Fruit fly (Drosophila melanogaster) whole organism, embryonic: ENCODE data around the gene ck.

ENCODE experiments used
- Bteb2 ChIP-seq: fragments of 200-800 bp; sonication (Bioruptor generic); optimal IDR thresholded peaks from 2 replicates; lab custom pipeline; 2016; ENCODE audit warnings: missing biosample characterization, missing genetic modification characterization
- C15 ChIP-seq: fragments of 200-800 bp; sonication (Bioruptor generic); IDR thresholded peaks from 3 replicates; pipeline ENCODE4 v1.3.6; 2022; ENCODE audit warnings: missing biosample characterization, missing genetic modification characterization
- CG10979 ChIP-seq: fragments of 200-800 bp; sonication (Bioruptor generic); optimal IDR thresholded peaks from 2 replicates; lab custom pipeline; 2018; ENCODE audit warnings: missing biosample characterization, mild to moderate bottlenecking, missing genetic modification characterization, moderate library complexity
- CG11093 ChIP-seq: fragments of 200-800 bp; sonication (Bioruptor generic); IDR thresholded peaks from 3 replicates; pipeline ENCODE4 v1.3.6; 2022; ENCODE audit warnings: missing biosample characterization, missing genetic modification characterization
- CG11560 ChIP-seq: fragments of 200-800 bp; sonication (Bioruptor generic); IDR thresholded peaks from 3 replicates; pipeline ENCODE4 v1.3.6; 2022; ENCODE audit warnings: missing biosample characterization, missing genetic modification characterization
- CG11695 ChIP-seq: fragments of 200-800 bp; sonication (Bioruptor generic); IDR thresholded peaks from 3 replicates; pipeline ENCODE4 v1.3.6; 2022; ENCODE audit warnings: missing biosample characterization, missing genetic modification characterization
- CG12236 ChIP-seq: fragments of 200-800 bp; sonication (Bioruptor generic); optimal IDR thresholded peaks from 2 replicates; lab custom pipeline; 2016; ENCODE audit warnings: missing biosample characterization, missing genetic modification characterization
- CG12299 ChIP-seq: fragments of 200-800 bp; sonication (Bioruptor generic); optimal IDR thresholded peaks from 2 replicates; lab custom pipeline; 2018; ENCODE audit warnings: missing biosample characterization, mild to moderate bottlenecking, missing genetic modification characterization
- CG12744 ChIP-seq: fragments of 200-800 bp; sonication (Bioruptor generic); optimal IDR thresholded peaks from 2 replicates; lab custom pipeline; 2016; ENCODE audit warnings: missing biosample characterization, missing genetic modification characterization
- CG16813 ChIP-seq: fragments of 200-800 bp; sonication (Bioruptor generic); IDR thresholded peaks from 3 replicates; pipeline ENCODE4 v1.3.6; 2022; ENCODE audit warnings: missing biosample characterization, missing genetic modification characterization; ENCODE audit not compliant: partially characterized antibody
- CG1792 ChIP-seq: fragments of 200-800 bp; sonication (Bioruptor generic); optimal IDR thresholded peaks from 2 replicates; lab custom pipeline; 2016; ENCODE audit warnings: missing biosample characterization, missing genetic modification characterization
- CG18599 ChIP-seq: fragments of 200-800 bp; sonication (Bioruptor generic); optimal IDR thresholded peaks from 3 replicates; lab custom pipeline; 2017; ENCODE audit warnings: missing biosample characterization, missing genetic modification characterization, mild to moderate bottlenecking, moderate library complexity, missing genetic modification reagents
- CG18764 ChIP-seq: fragments of 200-800 bp; sonication (Bioruptor generic); optimal IDR thresholded peaks from 3 replicates; lab custom pipeline; 2016; ENCODE audit warnings: missing biosample characterization, missing genetic modification characterization
- CG2129 ChIP-seq: fragments of 200-800 bp; sonication (Bioruptor generic); IDR thresholded peaks from 2 replicates; pipeline ENCODE4 v1.3.6; 2022; ENCODE audit warnings: missing biosample characterization, missing genetic modification characterization; ENCODE audit not compliant: partially characterized antibody
- CG2889 ChIP-seq: fragments of 200-800 bp; sonication (Bioruptor generic); IDR thresholded peaks from 3 replicates; pipeline ENCODE4 v1.3.6; 2022; ENCODE audit warnings: missing biosample characterization, missing genetic modification characterization
- CG33213 ChIP-seq: fragments of 200-800 bp; sonication (Bioruptor generic); optimal IDR thresholded peaks from 3 replicates; lab custom pipeline; 2016; ENCODE audit warnings: missing biosample characterization, missing genetic modification characterization
- CG3407 ChIP-seq: fragments of 200-800 bp; sonication (Bioruptor generic); optimal IDR thresholded peaks from 2 replicates; lab custom pipeline; 2018; ENCODE audit warnings: missing biosample characterization, mild to moderate bottlenecking, missing genetic modification characterization
- CG34422 ChIP-seq: fragments of 200-800 bp; sonication (Bioruptor generic); IDR thresholded peaks from 3 replicates; pipeline ENCODE4 v1.3.6; 2022; ENCODE audit warnings: missing biosample characterization, missing genetic modification characterization
- CG3838 ChIP-seq: fragments of 200-800 bp; sonication (Bioruptor generic); optimal IDR thresholded peaks from 3 replicates; lab custom pipeline; 2016; ENCODE audit warnings: missing biosample characterization, missing genetic modification characterization
- CG4424 ChIP-seq: fragments of 200-800 bp; sonication (Bioruptor generic); optimal IDR thresholded peaks from 3 replicates; lab custom pipeline; 2016; ENCODE audit warnings: missing biosample characterization, missing genetic modification characterization
- CG5245 ChIP-seq: fragments of 200-800 bp; sonication (Bioruptor generic); optimal IDR thresholded peaks from 3 replicates; lab custom pipeline; 2016; ENCODE audit warnings: missing biosample characterization, missing genetic modification characterization
- Dad ChIP-seq: fragments of 200-800 bp; sonication (Bioruptor generic); optimal IDR thresholded peaks from 3 replicates; lab custom pipeline; 2016; ENCODE audit warnings: missing biosample characterization, missing genetic modification characterization
- Dip2 ChIP-seq: fragments of 200-800 bp; sonication (Bioruptor generic); IDR thresholded peaks from 2 replicates; pipeline ENCODE4 v1.3.6; 2022; ENCODE audit warnings: missing biosample characterization, missing genetic modification characterization
- Doc3 ChIP-seq: fragments of 200-800 bp; sonication (Bioruptor generic); IDR thresholded peaks from 3 replicates; pipeline ENCODE4 v1.3.6; 2022; ENCODE audit warnings: missing biosample characterization, missing genetic modification characterization; ENCODE audit not compliant: partially characterized antibody
- Ets65A ChIP-seq: fragments of 200-800 bp; sonication (Bioruptor generic); peaks from one replicate; lab custom pipeline; 2016; ENCODE audit warnings: missing biosample characterization, missing genetic modification characterization
- Fer2 ChIP-seq: fragments of 200-800 bp; sonication (Bioruptor generic); optimal IDR thresholded peaks from 2 replicates; lab custom pipeline; 2018; ENCODE audit warnings: missing biosample characterization, mild to moderate bottlenecking, missing genetic modification characterization, moderate library complexity
- Gug ChIP-seq: fragments of 200-800 bp; sonication (Bioruptor generic); IDR thresholded peaks from 4 replicates; pipeline ENCODE4 v1.3.6; 2022; ENCODE audit warnings: missing biosample characterization, missing genetic modification characterization
- H2.0 ChIP-seq: fragments of 200-800 bp; sonication (Bioruptor generic); IDR thresholded peaks from 2 replicates; pipeline ENCODE4 v1.3.6; 2022; ENCODE audit warnings: missing biosample characterization, missing genetic modification characterization
- MBD-R2 ChIP-seq: fragments of 200-800 bp; sonication (Bioruptor generic); IDR thresholded peaks from 2 replicates; pipeline ENCODE4 v1.3.6; 2022; ENCODE audit warnings: missing biosample characterization, missing genetic modification characterization
- MESR4 ChIP-seq: fragments of 200-800 bp; sonication (Bioruptor generic); optimal IDR thresholded peaks from 2 replicates; lab custom pipeline; 2018; ENCODE audit warnings: missing biosample characterization, mild to moderate bottlenecking, missing genetic modification characterization, moderate library complexity
- Med ChIP-seq: fragments of 200-800 bp; sonication (Bioruptor generic); peaks from one replicate; lab custom pipeline; 2016; ENCODE audit warnings: missing biosample characterization, missing genetic modification characterization, mild to moderate bottlenecking, inconsistent platforms, moderate library complexity
- Opbp ChIP-seq: fragments of 200-800 bp; sonication (Bioruptor generic); IDR thresholded peaks from 3 replicates; pipeline ENCODE4 v1.3.6; 2022; ENCODE audit warnings: missing biosample characterization, missing genetic modification characterization; ENCODE audit not compliant: partially characterized antibody
- Pdp1 ChIP-seq, 2 experiments: fragments of 200-800 bp; sonication (Bioruptor generic); optimal IDR thresholded peaks; 3 replicates each; lab custom pipeline; 2016; ENCODE audit warnings: missing biosample characterization in 2 of 2, missing genetic modification characterization in 2 of 2, mild to moderate bottlenecking in 1 of 2, moderate library complexity in 1 of 2
- Poxn ChIP-seq: fragments of 200-800 bp; sonication (Bioruptor generic); IDR thresholded peaks from 2 replicates; pipeline ENCODE4 v1.3.6; 2022; ENCODE audit warnings: missing biosample characterization, missing genetic modification characterization
- Rx ChIP-seq: fragments of 200-800 bp; sonication (Bioruptor generic); IDR thresholded peaks from 2 replicates; pipeline ENCODE4 v1.3.6; 2022; ENCODE audit warnings: missing biosample characterization, missing genetic modification characterization
- Scr ChIP-seq: fragments of 200-800 bp; sonication (Bioruptor generic); IDR thresholded peaks from 2 replicates; pipeline ENCODE4 v1.3.6; 2022; ENCODE audit warnings: missing biosample characterization, missing genetic modification characterization; ENCODE audit not compliant: partially characterized antibody
- Sin3A ChIP-seq: fragments of >200 bp; optimal IDR thresholded peaks from 2 replicates; lab custom pipeline; 2018
- Sox102F ChIP-seq: fragments of 200-800 bp; sonication (Bioruptor generic); optimal IDR thresholded peaks from 2 replicates; lab custom pipeline; 2018; ENCODE audit warnings: missing biosample characterization, mild to moderate bottlenecking, missing genetic modification characterization, moderate library complexity
- bab2 ChIP-seq: fragments of 200-800 bp; sonication (Bioruptor generic); optimal IDR thresholded peaks from 2 replicates; lab custom pipeline; 2016; ENCODE audit warnings: missing biosample characterization, missing genetic modification characterization
- bowl ChIP-seq: fragments of 200-800 bp; sonication (Bioruptor generic); IDR thresholded peaks from 2 replicates; pipeline ENCODE4 v1.3.6; 2022; ENCODE audit warnings: missing biosample characterization, missing genetic modification characterization
- cas ChIP-seq: fragments of 200-800 bp; sonication (Bioruptor generic); IDR thresholded peaks from 2 replicates; pipeline ENCODE4 v1.3.6; 2022; ENCODE audit warnings: missing biosample characterization, missing genetic modification characterization
- caup ChIP-seq: fragments of 200-800 bp; sonication (Bioruptor generic); optimal IDR thresholded peaks from 3 replicates; lab custom pipeline; 2017; ENCODE audit warnings: missing biosample characterization, mild to moderate bottlenecking, missing genetic modification characterization, moderate library complexity; ENCODE audit not compliant: severe bottlenecking
- dmrt99B ChIP-seq: fragments of 200-800 bp; sonication (Bioruptor generic); optimal IDR thresholded peaks from 2 replicates; lab custom pipeline; 2018; ENCODE audit warnings: missing biosample characterization, mild to moderate bottlenecking, missing genetic modification characterization, moderate library complexity
- h ChIP-seq: fragments of >200 bp; optimal IDR thresholded peaks from 2 replicates; lab custom pipeline; 2017
- lilli ChIP-seq: fragments of 200-800 bp; sonication (Bioruptor generic); optimal IDR thresholded peaks from 3 replicates; lab custom pipeline; 2016; ENCODE audit warnings: missing biosample characterization, missing genetic modification characterization
- peb ChIP-seq: fragments of 200-800 bp; sonication (Bioruptor generic); IDR thresholded peaks from 2 replicates; pipeline ENCODE4 v1.3.6; 2022; ENCODE audit warnings: missing biosample characterization, missing genetic modification characterization
- phol ChIP-seq: fragments of 200-800 bp; sonication (Bioruptor generic); optimal IDR thresholded peaks from 3 replicates; lab custom pipeline; 2018; ENCODE audit warnings: missing biosample characterization, mild to moderate bottlenecking, missing genetic modification characterization, moderate library complexity
- schlank ChIP-seq: fragments of 200-800 bp; sonication (Bioruptor generic); optimal IDR thresholded peaks from 2 replicates; lab custom pipeline; 2018; ENCODE audit warnings: missing biosample characterization, mild to moderate bottlenecking, missing genetic modification characterization
- tll ChIP-seq, 2 experiments: fragments of 200-800 bp in 1 of 2; fragments of >200 bp in 1 of 2; sonication (Bioruptor generic) in 1 of 2; optimal IDR thresholded peaks; 2 replicates each; lab custom pipeline; 2017 to 2019; ENCODE audit warnings: missing biosample characterization in 2 of 2, missing genetic modification characterization in 2 of 2, mild to moderate bottlenecking in 1 of 2, moderate library complexity in 1 of 2

ck gene

DNA sequence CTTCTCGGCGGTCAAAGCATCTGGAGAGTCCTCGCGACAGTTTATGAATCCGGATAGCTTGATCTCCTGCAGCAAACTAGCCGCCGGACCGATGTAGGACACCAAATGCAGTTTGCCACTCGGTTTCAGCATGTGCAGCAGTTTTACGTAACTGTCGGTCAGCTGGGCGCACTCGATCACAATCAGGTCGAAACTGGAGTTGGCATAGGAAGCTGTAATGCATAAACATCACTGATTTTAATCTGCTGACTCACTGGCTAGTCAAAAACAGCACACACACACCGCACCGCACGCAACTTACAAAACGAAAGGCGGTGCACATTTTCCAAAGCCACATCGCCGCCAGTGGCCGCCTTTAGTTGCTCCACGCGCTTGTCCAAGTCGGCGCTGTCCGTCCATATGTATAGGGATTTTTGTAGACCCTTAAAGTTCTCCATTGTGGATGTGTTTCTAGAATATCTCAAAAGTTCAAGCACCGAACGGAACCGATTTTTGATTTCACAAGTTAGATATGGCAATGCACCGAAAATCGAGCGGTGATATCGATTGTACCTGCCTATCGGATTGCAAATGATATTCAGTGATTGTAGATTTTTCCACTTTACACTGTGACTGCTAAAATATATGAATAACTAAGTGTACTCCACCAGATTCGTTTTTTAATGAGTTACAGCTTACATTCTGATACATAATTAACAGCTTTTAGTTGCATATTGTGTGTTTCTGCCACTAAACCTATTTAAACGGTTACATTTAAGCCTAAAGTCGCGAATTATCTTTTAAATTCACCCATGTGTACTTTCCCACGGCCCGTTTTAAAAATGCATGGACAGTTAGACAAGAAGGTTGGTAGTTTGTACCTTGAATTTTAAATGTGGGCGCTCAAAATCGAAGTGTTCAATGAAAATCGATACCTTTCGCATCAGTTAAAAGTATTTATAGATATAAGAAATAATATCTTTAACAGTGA, 19.0 kb downstream of the ck start, which contains the start of gene CIAPIN1 (continued):
- TF ChIP-seq schlank (tag; lab: Kevin White, UChicago) (no peak), Dip2 (GFP tag; lab: Robert Waterston, UW) (no peak), dmrt99B (tag; lab: Kevin White, UChicago) (no peak), CG33213 (GFP tag; lab: Kevin White, UChicago) (no peak), bab2 (GFP tag; lab: Kevin White, UChicago) (no peak), CG11093 (GFP tag; lab: Robert Waterston, UW) (no peak), CG11695 (GFP tag; lab: Robert Waterston, UW) (no peak), CG5245 (GFP tag; lab: Kevin White, UChicago) (no peak), CG11560 (no peak), CG12236 (GFP tag; lab: Kevin White, UChicago) (no peak), CG3407 (GFP tag; lab: Kevin White, UChicago) (no peak), H2.0 (GFP tag; lab: Robert Waterston, UW) (no peak), CG12744 (no peak), Opbp (GFP tag; lab: Robert Waterston, UW) (peak; percentile 54; the same call in 2 of the 3 replicates), C15 (no peak), Med (GFP tag; lab: Kevin White, UChicago) (no peak), CG18764 (GFP tag; lab: Kevin White, UChicago) (no peak), Doc3 (peak; percentile 20; the same call in 1 of the 3 replicates), Bteb2 (GFP tag; lab: Kevin White, UChicago) (no peak), bowl (no peak), Dad (GFP tag; lab: Kevin White, UChicago) (no peak), CG12299 (tag; lab: Kevin White, UChicago) (no peak), CG1792 (GFP tag; lab: Kevin White, UChicago) (no peak), CG16813 (GFP tag; lab: Robert Waterston, UW) (peak; percentile 7; the same call in 2 of the 3 replicates), CG10979 (tag; lab: Kevin White, UChicago) (no peak), peb (GFP tag; lab: Robert Waterston, UW) (no peak), phol (no peak), CG2129 (GFP tag; lab: Robert Waterston, UW) (no peak), h (no peak), caup (GFP tag; lab: Kevin White, UChicago) (no peak), cas (GFP tag; lab: Robert Waterston, UW) (no peak), CG3838 (GFP tag; lab: Kevin White, UChicago) (no peak), Ets65A (GFP tag; lab: Kevin White, UChicago) (no peak), MESR4 (peak; percentile 69), CG2889 (no peak), lilli (no peak), Scr (GFP tag; lab: Robert Waterston, UW) (no peak; the same call in none of the 2 replicates), tll (GFP tag; optimal IDR thresholded peaks at IDR 0.05; lab: Kevin White, UChicago) (peak in 1 of 2 experiments; percentile 32), CG34422 (peak; percentile 11; the same call in 1 of the 3 replicates), Sin3A (lab: Kevin White, UChicago) (no peak), MBD-R2 (GFP tag; lab: Robert Waterston, UW) (no peak; the same call in none of the 2 replicates), Rx (no peak), Gug (GFP tag; lab: Robert Waterston, UW) (no peak), CG4424 (GFP tag; lab: Kevin White, UChicago) (no peak), Pdp1 (GFP tag; optimal IDR thresholded peaks at IDR 0.05; lab: Kevin White, UChicago) (peak in 1 of 2 experiments; percentile 28), CG18599 (GFP tag; lab: Kevin White, UChicago) (no peak), Poxn (no peak), Fer2 (tag; lab: Kevin White, UChicago) (no peak), Sox102F (GFP tag; lab: Kevin White, UChicago) (no peak)
